Worm (Caenorhabditis elegans): ENCODE measurements around the gene C02F12.8.

DNA sequence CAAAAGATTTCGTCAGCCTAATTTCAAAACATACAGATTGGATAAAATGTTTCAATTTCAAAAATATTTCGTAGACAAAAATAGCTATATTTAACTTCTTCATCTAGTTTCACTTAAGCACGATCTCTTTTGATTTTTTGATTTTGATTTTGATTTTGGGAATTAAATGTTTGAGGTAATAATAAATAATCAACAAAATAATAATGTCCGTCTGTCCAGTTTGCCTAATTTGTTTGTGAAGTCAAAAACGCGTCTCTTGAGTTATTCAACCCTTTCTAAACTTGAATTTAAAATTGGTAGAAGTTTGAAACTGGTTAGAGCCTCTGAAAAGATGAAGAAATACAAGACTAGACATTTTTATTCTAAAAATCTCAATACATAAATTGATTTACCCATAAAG lies 3.2 kb downstream of the C02F12.8 start:
- TF ChIP-seq nhr-11 (tag; optimal IDR thresholded peaks at IDR 0.05) (no peak), ref-2 (tag; optimal IDR thresholded peaks at IDR 0.05) (no peak), K02D7.2 (tag; optimal IDR thresholded peaks at IDR 0.05) (no peak), nfya-1 (tag; optimal IDR thresholded peaks at IDR 0.05) (no peak), nhr-232 (tag; optimal IDR thresholded peaks at IDR 0.05) (no peak), gmeb-2 (tag; optimal IDR thresholded peaks at IDR 0.05) (no peak), F13H6.1 (tag; optimal IDR thresholded peaks at IDR 0.05) (no peak), pqm-1 (tag; optimal IDR thresholded peaks at IDR 0.05) (no peak), sox-2 (GFP tag; IDR thresholded peaks at IDR 0.05) (no peak), che-1 (tag; optimal IDR thresholded peaks at IDR 0.05) (no peak), tbx-2 (tag; optimal IDR thresholded peaks at IDR 0.05) (no peak), unc-42 (tag; optimal IDR thresholded peaks at IDR 0.05) (no peak), ceh-31 (tag; optimal IDR thresholded peaks at IDR 0.05) (no peak), elt-2 (tag; optimal IDR thresholded peaks at IDR 0.05) (no peak)

Data from whole organism, late embryonic.